Fruit fly (Drosophila melanogaster): ENCODE data around the gene Mzt1.

The Mzt1 gene

dm6 chr3L:2414876-2415275 lies 25.8 kb downstream of the Mzt1 start:
- TF ChIP-seq dmrt93B (GFP tag; optimal IDR thresholded peaks at IDR 0.05) (no peak), Myc (optimal IDR thresholded peaks at IDR 0.05) (no peak), lola (GFP tag; optimal IDR thresholded peaks at IDR 0.05) (no peak)

dm6 chr3L:2417399-2418040 lies 28.5 kb downstream of the Mzt1 start:
- TF ChIP-seq Sp1 (GFP tag; optimal IDR thresholded peaks at IDR 0.05) (peak; percentile 96), OdsH (GFP tag; optimal IDR thresholded peaks at IDR 0.05) (peak; percentile 91), Abd-B (GFP tag; optimal IDR thresholded peaks at IDR 0.05) (no peak), dsf (GFP tag; optimal IDR thresholded peaks at IDR 0.05; ENCODE audit: borderline replicate concordance) (peak; percentile 42), N (GFP tag; optimal IDR thresholded peaks at IDR 0.05) (no peak), Jra (GFP tag; optimal IDR thresholded peaks at IDR 0.05) (peak; percentile 51), sv (GFP tag; optimal IDR thresholded peaks at IDR 0.05) (peak; percentile 7), Mio (GFP tag; optimal IDR thresholded peaks at IDR 0.05) (no peak), fru (GFP tag; optimal IDR thresholded peaks at IDR 0.05) (peak; percentile 89), CG9705 (GFP tag; optimal IDR thresholded peaks at IDR 0.05) (peak; percentile 83), Vsx2 (GFP tag; optimal IDR thresholded peaks at IDR 0.05; ENCODE audit: partially characterized antibody) (no peak), dl (GFP tag; optimal IDR thresholded peaks at IDR 0.05; ENCODE audit: insufficient read depth in 1 of 2, partially characterized antibody in 2 of 2) (no peak), pan (optimal IDR thresholded peaks at IDR 0.05) (no peak), usp (GFP tag; optimal IDR thresholded peaks at IDR 0.05) (no peak), lola (GFP tag; optimal IDR thresholded peaks at IDR 0.05) (no peak), Hr78 (GFP tag; optimal IDR thresholded peaks at IDR 0.05) (no peak), woc (GFP tag; optimal IDR thresholded peaks at IDR 0.05) (peak; percentile 36), ey (GFP tag; optimal IDR thresholded peaks at IDR 0.05) (peak; percentile 75), HLH106 (tag; optimal IDR thresholded peaks at IDR 0.05) (peak; percentile 90), sage (GFP tag; optimal IDR thresholded peaks at IDR 0.05) (peak; percentile 18), brk (GFP tag; optimal IDR thresholded peaks at IDR 0.05) (peak; percentile 76), GATAd (GFP tag; optimal IDR thresholded peaks at IDR 0.05) (no peak), Hnf4 (GFP tag; optimal IDR thresholded peaks at IDR 0.05) (peak; percentile 64), Dif (GFP tag; optimal IDR thresholded peaks at IDR 0.05; ENCODE audit: partially characterized antibody) (peak; percentile 42), CG32264 (GFP tag; optimal IDR thresholded peaks at IDR 0.05) (peak; percentile 4), Myc (optimal IDR thresholded peaks at IDR 0.05) (no peak), h (GFP tag; optimal IDR thresholded peaks at IDR 0.05) (peak; percentile 93), br (GFP tag; optimal IDR thresholded peaks at IDR 0.05) (peak; percentile 85), foxo (GFP tag; optimal IDR thresholded peaks at IDR 0.05) (peak in 1 of 2 experiments; percentile 93), tai (GFP tag; optimal IDR thresholded peaks at IDR 0.05) (peak; percentile 32), jim (GFP tag; optimal IDR thresholded peaks at IDR 0.05) (no peak), Dfd (GFP tag; optimal IDR thresholded peaks at IDR 0.05) (peak; percentile 89), dmrt93B (GFP tag; optimal IDR thresholded peaks at IDR 0.05) (peak; percentile 86), Rel (GFP tag; optimal IDR thresholded peaks at IDR 0.05) (peak; percentile 70), Rel (tag; optimal IDR thresholded peaks at IDR 0.05) (peak; percentile 23), CrebA (GFP tag; optimal IDR thresholded peaks at IDR 0.05; ENCODE audit: borderline replicate concordance) (no peak), Hr83 (GFP tag; optimal IDR thresholded peaks at IDR 0.05; ENCODE audit: poor library complexity, severe bottlenecking) (peak; percentile 43), psq (GFP tag; optimal IDR thresholded peaks at IDR 0.05) (peak; percentile 93), rgr (GFP tag; optimal IDR thresholded peaks at IDR 0.05) (peak; percentile 87)

- TF ChIP-seq OdsH (GFP tag; optimal IDR thresholded peaks at IDR 0.05) (peak; percentile 72), Hr83 (GFP tag; optimal IDR thresholded peaks at IDR 0.05; ENCODE audit: poor library complexity, severe bottlenecking) (peak; percentile 41), Vsx2 (GFP tag; optimal IDR thresholded peaks at IDR 0.05; ENCODE audit: partially characterized antibody) (no peak), sv (GFP tag; optimal IDR thresholded peaks at IDR 0.05) (peak; percentile 18), Myc (optimal IDR thresholded peaks at IDR 0.05) (no peak), brk (GFP tag; optimal IDR thresholded peaks at IDR 0.05) (no peak), woc (GFP tag; optimal IDR thresholded peaks at IDR 0.05) (peak; percentile 89), Jra (GFP tag; optimal IDR thresholded peaks at IDR 0.05) (peak; percentile 55), Hnf4 (GFP tag; optimal IDR thresholded peaks at IDR 0.05) (peak; percentile 71), GATAd (GFP tag; optimal IDR thresholded peaks at IDR 0.05) (no peak), sage (GFP tag; optimal IDR thresholded peaks at IDR 0.05) (peak; percentile 83), foxo (GFP tag; optimal IDR thresholded peaks at IDR 0.05) (peak; percentile 68 to 90), CG9705 (GFP tag; optimal IDR thresholded peaks at IDR 0.05) (peak; percentile 51), ey (GFP tag; optimal IDR thresholded peaks at IDR 0.05) (peak; percentile 75), jim (GFP tag; optimal IDR thresholded peaks at IDR 0.05) (no peak), Mio (GFP tag; optimal IDR thresholded peaks at IDR 0.05) (no peak), Rel (GFP tag; optimal IDR thresholded peaks at IDR 0.05) (peak; percentile 60), Rel (tag; optimal IDR thresholded peaks at IDR 0.05) (no peak), Abd-B (GFP tag; optimal IDR thresholded peaks at IDR 0.05) (no peak), Dfd (GFP tag; optimal IDR thresholded peaks at IDR 0.05) (no peak), rgr (GFP tag; optimal IDR thresholded peaks at IDR 0.05) (peak; percentile 75), tai (GFP tag; optimal IDR thresholded peaks at IDR 0.05) (no peak), Sp1 (GFP tag; optimal IDR thresholded peaks at IDR 0.05) (peak; percentile 72), HLH106 (tag; optimal IDR thresholded peaks at IDR 0.05) (peak; percentile 75), dmrt93B (GFP tag; optimal IDR thresholded peaks at IDR 0.05) (peak; percentile 79), h (GFP tag; optimal IDR thresholded peaks at IDR 0.05) (peak; percentile 98), N (GFP tag; optimal IDR thresholded peaks at IDR 0.05) (no peak), Dif (GFP tag; optimal IDR thresholded peaks at IDR 0.05; ENCODE audit: partially characterized antibody) (no peak), pan (optimal IDR thresholded peaks at IDR 0.05) (no peak), psq (GFP tag; optimal IDR thresholded peaks at IDR 0.05) (peak; percentile 55), CG32264 (GFP tag; optimal IDR thresholded peaks at IDR 0.05) (peak; percentile 93), CrebA (GFP tag; optimal IDR thresholded peaks at IDR 0.05; ENCODE audit: borderline replicate concordance) (peak; percentile 19), fru (GFP tag; optimal IDR thresholded peaks at IDR 0.05) (peak; percentile 86), dsf (GFP tag; optimal IDR thresholded peaks at IDR 0.05; ENCODE audit: borderline replicate concordance) (no peak), usp (GFP tag; optimal IDR thresholded peaks at IDR 0.05) (no peak), Hr78 (GFP tag; optimal IDR thresholded peaks at IDR 0.05) (no peak), br (GFP tag; optimal IDR thresholded peaks at IDR 0.05) (peak; percentile 72), lola (GFP tag; optimal IDR thresholded peaks at IDR 0.05) (no peak)
Observed at dm6 chr3L:2418769-2419168, 29.7 kb downstream of the Mzt1 start.

Measured in whole organism, wandering third instar larva.